Worm (Caenorhabditis elegans) whole organism, L3 larva: ENCODE results near the gene rad-54.B.

ENCODE experiments used
- R02D3.7 ChIP-seq: fragments of 150-350 bp; optimal IDR thresholded peaks from 2 replicates; lab custom pipeline; 2014; ENCODE audit warnings: missing biosample characterization, missing genetic modification characterization
- ceh-16 ChIP-seq: sonication (generic microtip); optimal IDR thresholded peaks from 2 replicates; lab custom pipeline; 2017; ENCODE audit warnings: missing biosample characterization, missing genetic modification characterization
- ceh-28 ChIP-seq: fragments of 150-350 bp; optimal IDR thresholded peaks from 2 replicates; lab custom pipeline; 2014; ENCODE audit warnings: missing biosample characterization, missing genetic modification reagents, missing genetic modification characterization
- ceh-82 ChIP-seq: fragments of 150-350 bp; optimal IDR thresholded peaks from 2 replicates; lab custom pipeline; 2014; ENCODE audit warnings: missing biosample characterization, missing genetic modification characterization
- daf-12 ChIP-seq: fragments of 150-350 bp; optimal IDR thresholded peaks from 2 replicates; lab custom pipeline; 2014; ENCODE audit warnings: missing biosample characterization, missing genetic modification reagents, missing genetic modification characterization
- egl-27 ChIP-seq: sonication (generic microtip); optimal IDR thresholded peaks from 4 replicates; lab custom pipeline; 2017; ENCODE audit warnings: missing biosample characterization, missing genetic modification reagents, missing genetic modification characterization
- elt-2 ChIP-seq: sonication (generic microtip); optimal IDR thresholded peaks from 2 replicates; lab custom pipeline; 2016; ENCODE audit warnings: missing genetic modification reagents, mild to moderate bottlenecking, missing genetic modification characterization, missing compliant biosample characterization
- elt-3 ChIP-seq, 3 experiments: fragments of 150-350 bp in 1 of 3; sonication (generic microtip) in 2 of 3; optimal IDR thresholded peaks; 2 replicates in 2 of 3; 4 replicates in 1 of 3; lab custom pipeline; 2014 to 2017; ENCODE audit warnings: missing biosample characterization in 3 of 3, missing genetic modification characterization in 3 of 3
- eor-1 ChIP-seq, 2 experiments: fragments of 150-350 bp; optimal IDR thresholded peaks; 2 replicates each; lab custom pipeline; 2014 to 2018; ENCODE audit warnings: missing biosample characterization in 2 of 2, missing genetic modification characterization in 2 of 2
- fkh-2 ChIP-seq: fragments of 150-350 bp; optimal IDR thresholded peaks from 2 replicates; lab custom pipeline; 2014; ENCODE audit warnings: missing biosample characterization, missing genetic modification reagents, missing genetic modification characterization
- fos-1 ChIP-seq: fragments of 150-350 bp; optimal IDR thresholded peaks from 2 replicates; lab custom pipeline; 2014; ENCODE audit warnings: missing biosample characterization, missing genetic modification characterization
- hmg-11 ChIP-seq: sonication (generic microtip); optimal IDR thresholded peaks from 2 replicates; lab custom pipeline; 2016; ENCODE audit warnings: missing genetic modification characterization, missing compliant biosample characterization
- jun-1 ChIP-seq: fragments of 150-350 bp; optimal IDR thresholded peaks from 2 replicates; lab custom pipeline; 2014; ENCODE audit warnings: missing biosample characterization, missing genetic modification reagents, missing genetic modification characterization
- lin-15B ChIP-seq: fragments of 150-350 bp; optimal IDR thresholded peaks from 2 replicates; lab custom pipeline; 2014; ENCODE audit warnings: missing biosample characterization, missing genetic modification characterization
- lsy-12 ChIP-seq: sonication (generic microtip); optimal IDR thresholded peaks from 2 replicates; lab custom pipeline; 2016; ENCODE audit warnings: mild to moderate bottlenecking, missing genetic modification characterization, missing compliant biosample characterization
- mdl-1 ChIP-seq: fragments of 150-350 bp; optimal IDR thresholded peaks from 2 replicates; lab custom pipeline; 2014; ENCODE audit warnings: missing biosample characterization, missing genetic modification characterization
- mml-1 ChIP-seq: fragments of 150-350 bp; sonication (generic microtip); optimal IDR thresholded peaks from 3 replicates; lab custom pipeline; 2014; ENCODE audit warnings: missing biosample characterization, missing genetic modification characterization
- nfya-1 ChIP-seq: sonication (generic microtip); optimal IDR thresholded peaks from 2 replicates; lab custom pipeline; 2017; ENCODE audit warnings: missing genetic modification characterization, mild to moderate bottlenecking, missing compliant biosample characterization, antibody characterized with exemption, moderate library complexity; ENCODE audit not compliant: insufficient read depth
- nhr-11 ChIP-seq: fragments of 150-350 bp; optimal IDR thresholded peaks from 2 replicates; lab custom pipeline; 2014; ENCODE audit warnings: missing biosample characterization, missing genetic modification characterization
- nhr-23 ChIP-seq: fragments of 150-350 bp; optimal IDR thresholded peaks from 2 replicates; lab custom pipeline; 2014; ENCODE audit warnings: missing biosample characterization, missing genetic modification reagents, missing genetic modification characterization
- nhr-237 ChIP-seq: fragments of 150-350 bp; optimal IDR thresholded peaks from 2 replicates; lab custom pipeline; 2014; ENCODE audit warnings: missing biosample characterization, missing genetic modification characterization
- nhr-25 ChIP-seq: sonication (generic microtip); optimal IDR thresholded peaks from 2 replicates; lab custom pipeline; 2017; ENCODE audit warnings: missing biosample characterization, missing genetic modification characterization
- nhr-67 ChIP-seq: fragments of 150-350 bp; optimal IDR thresholded peaks from 2 replicates; lab custom pipeline; 2014; ENCODE audit warnings: missing biosample characterization, missing genetic modification characterization
- nhr-76 ChIP-seq: fragments of 150-350 bp; sonication (generic microtip); optimal IDR thresholded peaks from 5 replicates; lab custom pipeline; 2014; ENCODE audit warnings: missing biosample characterization, missing genetic modification characterization
- nhr-77 ChIP-seq: fragments of 150-350 bp; optimal IDR thresholded peaks from 2 replicates; lab custom pipeline; 2014; ENCODE audit warnings: missing biosample characterization, missing genetic modification characterization
- pha-4 ChIP-seq: fragments of 150-350 bp; optimal IDR thresholded peaks from 2 replicates; lab custom pipeline; 2014; ENCODE audit warnings: missing biosample characterization, missing genetic modification reagents, missing genetic modification characterization
- skn-1 ChIP-seq: fragments of 150-350 bp; optimal IDR thresholded peaks from 2 replicates; lab custom pipeline; 2014; ENCODE audit warnings: missing biosample characterization, missing genetic modification characterization
- snpc-4 ChIP-seq: fragments of 150-350 bp; optimal IDR thresholded peaks from 2 replicates; lab custom pipeline; 2014; ENCODE audit warnings: missing biosample characterization, missing genetic modification characterization
- tbx-2 ChIP-seq: sonication (generic microtip); optimal IDR thresholded peaks from 2 replicates; lab custom pipeline; 2016; ENCODE audit warnings: mild to moderate bottlenecking, missing genetic modification characterization, missing compliant biosample characterization
- unc-62 ChIP-seq: fragments of 150-350 bp; sonication (generic microtip); optimal IDR thresholded peaks from 4 replicates; lab custom pipeline; 2014; ENCODE audit warnings: missing biosample characterization, missing genetic modification reagents, missing genetic modification characterization
- zag-1 ChIP-seq: fragments of 150-350 bp; optimal IDR thresholded peaks from 2 replicates; lab custom pipeline; 2014; ENCODE audit warnings: missing biosample characterization, missing genetic modification characterization
- ztf-11 ChIP-seq: fragments of 150-350 bp; optimal IDR thresholded peaks from 2 replicates; lab custom pipeline; 2014; ENCODE audit warnings: missing biosample characterization, missing genetic modification characterization
- ztf-4 ChIP-seq: fragments of 150-350 bp; optimal IDR thresholded peaks from 2 replicates; lab custom pipeline; 2014; ENCODE audit warnings: missing biosample characterization, missing genetic modification characterization

Gene rad-54.B

DNA sequence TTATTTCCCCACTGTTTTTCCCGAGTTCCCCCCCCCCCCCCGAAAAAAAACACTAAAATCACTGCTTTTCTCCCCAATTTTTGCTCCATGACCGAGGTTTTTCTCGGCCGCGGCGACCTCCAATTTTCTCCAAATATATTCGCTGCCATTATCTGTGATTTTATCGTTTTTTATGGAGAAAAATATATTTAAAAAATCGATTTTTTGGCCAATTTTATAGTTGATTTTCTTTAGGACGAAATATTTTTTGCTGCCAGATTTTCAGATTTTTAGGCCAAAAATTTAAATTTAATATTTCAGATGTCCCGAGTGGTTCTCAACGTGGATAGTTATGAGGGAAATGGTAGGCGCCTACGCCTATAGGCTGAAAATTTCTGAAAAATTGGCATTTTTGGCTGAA is at the start of gene rad-54.B:
Gene rad-54.B, plus strand, starts transcription at position 301 of the 400 bp plus-strand sequence.
- TF ChIP-seq nhr-11 (no peak), mml-1 (tag; lab: Kevin White, UChicago) (no peak), elt-2 (no peak), elt-3 (tag; optimal IDR thresholded peaks at IDR 0.05; lab: Kevin White, UChicago) (no peak), ztf-4 (tag; lab: Kevin White, UChicago) (no peak), eor-1 (tag; optimal IDR thresholded peaks at IDR 0.05; lab: Kevin White, UChicago) (no peak), tbx-2 (no peak), unc-62 (GFP tag; lab: Kevin White, UChicago) (no peak), nhr-25 (no peak), skn-1 (tag; lab: Kevin White, UChicago) (no peak)

ce11 chrIV:16915751-16916150 is 34.1 kb upstream of the rad-54.B start, which contains the start of gene Y116A8C.3:
Y116A8C.3 (plus strand) TSS chrIV:16916051.
- no peak for TF ChIP-seq nhr-77 (tag; lab: Kevin White, UChicago)
- no peak for TF ChIP-seq egl-27 (tag; lab: Kevin White, UChicago)
- no peak for TF ChIP-seq skn-1 (tag; lab: Kevin White, UChicago)
- no peak for TF ChIP-seq R02D3.7 (tag; lab: Kevin White, UChicago)
- TF ChIP-seq eor-1 (tag; optimal IDR thresholded peaks at IDR 0.05; lab: Kevin White, UChicago) = no peak
- TF ChIP-seq pha-4 (tag; lab: Kevin White, UChicago) = no peak
- TF ChIP-seq lsy-12 (tag; lab: Kevin White, UChicago) = no peak
- no peak for TF ChIP-seq ceh-28
- TF ChIP-seq zag-1 = no peak
- TF ChIP-seq ceh-16 (tag; lab: Kevin White, UChicago) = no peak
- no peak for TF ChIP-seq nhr-76 (tag; lab: Kevin White, UChicago)
- no peak for TF ChIP-seq lin-15B

DNA sequence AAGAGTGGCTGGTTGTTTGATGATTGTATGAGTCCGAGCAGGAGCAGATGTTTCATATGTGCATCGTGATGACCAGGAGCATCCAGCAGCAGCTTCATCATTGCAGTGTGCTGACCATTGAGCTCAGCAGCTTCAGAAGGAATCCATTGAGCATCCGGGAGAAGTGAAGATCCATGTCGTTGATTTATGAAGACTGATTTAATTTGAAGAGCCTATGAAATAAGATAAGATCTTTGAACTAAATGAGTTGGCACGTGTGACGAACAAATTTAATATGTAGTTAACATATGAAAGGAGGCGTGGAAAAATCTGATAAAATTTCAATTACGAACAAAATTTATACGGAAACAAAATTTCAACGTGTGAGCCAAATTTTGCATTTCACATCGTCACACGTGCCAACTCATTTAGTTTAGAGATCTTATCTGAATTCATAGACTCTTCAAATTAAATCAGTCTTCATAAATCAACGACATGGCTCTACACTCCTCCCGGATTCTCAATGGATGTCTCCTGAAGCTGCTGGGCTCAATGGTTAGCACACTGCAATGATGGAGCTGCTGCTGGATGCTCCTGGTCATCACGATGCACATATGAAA is 31.9 kb upstream of the rad-54.B start, which contains the start of the genes Y116A8C.469 and Y116A8C.468:
Gene Y116A8C.469, minus strand, starts transcription at position 101 of the 599 bp plus-strand sequence.
Gene Y116A8C.468, plus strand, starts transcription at position 549 of the 599 bp plus-strand sequence.
- TF ChIP-seq nfya-1 (tag; lab: Kevin White, UChicago) = no peak

DNA sequence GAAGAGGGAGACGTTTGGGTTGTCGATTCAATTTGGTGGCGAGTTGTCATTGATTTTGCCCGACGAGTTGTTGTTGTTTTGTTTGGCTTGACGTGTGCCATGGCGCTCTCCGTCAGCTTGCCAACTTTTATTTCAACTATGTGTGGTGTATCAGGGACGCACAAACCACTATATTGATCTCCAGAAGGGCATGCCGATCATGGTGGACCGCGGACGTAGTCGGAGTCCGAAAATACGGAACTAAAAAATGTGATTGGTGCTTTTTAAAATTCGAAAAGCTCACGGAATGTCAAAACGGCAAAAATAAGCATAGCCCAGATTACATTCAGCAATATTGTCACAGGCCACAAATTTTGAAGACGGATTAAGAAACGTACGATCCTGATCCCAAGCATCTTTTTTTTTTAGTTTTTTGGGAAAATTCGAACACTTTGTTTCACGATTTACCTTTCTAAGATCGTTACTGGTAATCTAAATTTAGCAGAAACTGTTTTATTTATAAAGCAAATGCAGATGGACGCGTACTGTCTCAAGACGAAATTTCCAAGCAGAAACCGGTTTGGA is 30.6 kb upstream of the rad-54.B start, which contains the start of the genes Y116A8C.470 and Y116A8C.463:
Gene Y116A8C.470, minus strand, starts transcription at position 101 of the 564 bp plus-strand sequence.
Gene Y116A8C.463, plus strand, starts transcription at position 514 of the 564 bp plus-strand sequence.
- no peak for TF ChIP-seq R02D3.7 (tag; lab: Kevin White, UChicago)
- TF ChIP-seq nfya-1 (tag; lab: Kevin White, UChicago) = no peak
- no peak for TF ChIP-seq fkh-2 (tag; lab: Kevin White, UChicago)

ce11 chrIV:16920041-16920440 is 29.8 kb upstream of the rad-54.B start, which contains the start of gene nep-23:
nep-23 (plus strand) TSS chrIV:16920341.
- no peak for TF ChIP-seq eor-1 (tag; optimal IDR thresholded peaks at IDR 0.05; lab: Kevin White, UChicago)
- TF ChIP-seq tbx-2 = no peak
- TF ChIP-seq elt-3 (tag; optimal IDR thresholded peaks at IDR 0.05; lab: Kevin White, UChicago) = no peak
- no peak for TF ChIP-seq pha-4 (tag; lab: Kevin White, UChicago)

DNA sequence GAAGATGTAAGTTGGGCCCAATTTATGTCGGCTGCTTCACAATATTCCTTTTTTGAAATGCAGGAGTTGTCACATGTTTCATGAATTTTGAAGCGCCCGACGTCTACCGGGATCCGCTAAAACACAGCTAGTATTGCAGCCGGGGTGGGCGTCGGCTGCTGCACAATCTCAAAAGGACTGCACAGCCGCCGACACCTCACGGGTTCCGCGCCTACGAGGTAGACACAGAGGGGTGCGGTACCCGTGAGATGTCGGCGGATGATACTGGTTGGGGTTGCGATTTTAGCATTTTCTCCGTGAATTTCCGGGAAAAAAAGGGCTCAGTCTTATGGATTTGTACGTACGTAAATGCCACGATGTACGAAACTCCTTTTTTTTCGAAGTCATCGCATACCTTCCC is 27.9 kb upstream of the rad-54.B start:
- TF ChIP-seq fkh-2 (tag; lab: Kevin White, UChicago) = no peak
- no peak for TF ChIP-seq pha-4 (tag; lab: Kevin White, UChicago)
- TF ChIP-seq hmg-11 = no peak
- TF ChIP-seq nfya-1 (tag; lab: Kevin White, UChicago) = no peak
- no peak for TF ChIP-seq lsy-12 (tag; lab: Kevin White, UChicago)
- no peak for TF ChIP-seq jun-1
- TF ChIP-seq fos-1 = no peak
- no peak for TF ChIP-seq nhr-23 (tag; lab: Kevin White, UChicago)
- no peak for TF ChIP-seq mdl-1 (tag; lab: Kevin White, UChicago)
- no peak for TF ChIP-seq snpc-4 (tag; lab: Kevin White, UChicago)
- no peak for TF ChIP-seq daf-12 (tag; lab: Kevin White, UChicago)
- no peak for TF ChIP-seq ceh-82 (tag; lab: Kevin White, UChicago)
- no peak for TF ChIP-seq nhr-237 (tag; lab: Kevin White, UChicago)
- no peak for TF ChIP-seq ztf-11 (tag; lab: Kevin White, UChicago)
- no peak for TF ChIP-seq nhr-67
- no peak for TF ChIP-seq mml-1 (tag; lab: Kevin White, UChicago)
- TF ChIP-seq, all 47 proteins: peak for 0
